Fruit fly (Drosophila melanogaster) whole organism: Measurements from ENCODE around the gene Eig71Eb.

Source experiments
- psq ChIP-seq: fragments of >200 bp; optimal IDR thresholded peaks from 2 replicates; lab custom pipeline; 2017
- usp ChIP-seq: fragments of >200 bp; optimal IDR thresholded peaks from 2 replicates; lab custom pipeline; 2017; ENCODE audit warnings: missing biosample characterization, missing genetic modification characterization, mixed read lengths

dm6 chr3L:15638524-15638923, 11.2 kb upstream of the Eig71Eb start:
- TF ChIP-seq psq (lab: Kevin White, UChicago) (no peak), usp (GFP tag; lab: Kevin White, UChicago) (no peak)
